Fruit fly (Drosophila melanogaster): ENCODE data around the gene CG14304.

Gene CG14304

dm6 chr3R:18621230-18621629 is at the start of gene CG14304:
Gene CG14304 (minus strand): TSS chr3R:18621327.
- TF ChIP-seq CG32006 (GFP tag; optimal IDR thresholded peaks at IDR 0.05) (no peak), ss (GFP tag; optimal IDR thresholded peaks at IDR 0.05) (peak in 1 of 2 experiments; percentile 30), CG11762 (GFP tag; optimal IDR thresholded peaks at IDR 0.05; ENCODE audit: insufficient read depth) (no peak), cyc (GFP tag; optimal IDR thresholded peaks at IDR 0.05) (no peak), Sox102F (GFP tag; optimal IDR thresholded peaks at IDR 0.05) (no peak), fd85E (GFP tag; optimal IDR thresholded peaks at IDR 0.05) (no peak), eg (GFP tag; IDR thresholded peaks at IDR 0.05) (peak; percentile 44; the same call in 1 of the 3 replicates)

dm6 chr3R:18670441-18671111 is 49.4 kb upstream of the CG14304 start:
- no peak for TF ChIP-seq spab (GFP tag; optimal IDR thresholded peaks at IDR 0.05)
- TF ChIP-seq net (GFP tag; optimal IDR thresholded peaks at IDR 0.05) = peak; percentile 0
- peak; percentile 51 for TF ChIP-seq achi (GFP tag; optimal IDR thresholded peaks at IDR 0.05)
- no peak for TF ChIP-seq Met (GFP tag; optimal IDR thresholded peaks at IDR 0.05)
- TF ChIP-seq Eip75B (GFP tag; optimal IDR thresholded peaks at IDR 0.05) = peak; percentile 74
- peak; percentile 30 for TF ChIP-seq acj6 (GFP tag; optimal IDR thresholded peaks at IDR 0.05)
- peak; percentile 54 for TF ChIP-seq CG6792 (GFP tag; optimal IDR thresholded peaks at IDR 0.05)
- TF ChIP-seq CG8319 (GFP tag; optimal IDR thresholded peaks at IDR 0.05) = peak; percentile 45
- TF ChIP-seq OdsH (GFP tag; optimal IDR thresholded peaks at IDR 0.05) = peak; percentile 46
- peak; percentile 32 for TF ChIP-seq CG3032 (tag; optimal IDR thresholded peaks at IDR 0.05)
- peak; percentile 70 for TF ChIP-seq vri (GFP tag; optimal IDR thresholded peaks at IDR 0.05)
- TF ChIP-seq salr (GFP tag; optimal IDR thresholded peaks at IDR 0.05) = peak in 1 of 2 experiments; percentile 54
- no peak for TF ChIP-seq CG11762 (GFP tag; optimal IDR thresholded peaks at IDR 0.05; ENCODE audit: insufficient read depth)
- no peak for TF ChIP-seq CG6808 (GFP tag; optimal IDR thresholded peaks at IDR 0.05)
- TF ChIP-seq Blimp-1 (GFP tag; optimal IDR thresholded peaks at IDR 0.05) = peak; percentile 26
- peak; percentile 38 for TF ChIP-seq Ets21C (GFP tag; optimal IDR thresholded peaks at IDR 0.05)
- peak; percentile 62 for TF ChIP-seq CG8119 (GFP tag; IDR thresholded peaks at IDR 0.05)
- TF ChIP-seq CG15336 (GFP tag; IDR thresholded peaks at IDR 0.05) = peak; percentile 68
- TF ChIP-seq CG10669 (GFP tag; optimal IDR thresholded peaks at IDR 0.05) = no peak
- no peak for TF ChIP-seq CG8632 (GFP tag; optimal IDR thresholded peaks at IDR 0.05)
- TF ChIP-seq ss (GFP tag; optimal IDR thresholded peaks at IDR 0.05) = no peak
- TF ChIP-seq Sox15 (GFP tag; optimal IDR thresholded peaks at IDR 0.05) = no peak
- TF ChIP-seq CG16779 (tag; optimal IDR thresholded peaks at IDR 0.05) = no peak
- peak; percentile 51 for TF ChIP-seq Gug (GFP tag; IDR thresholded peaks at IDR 0.05)
- TF ChIP-seq fd59A (GFP tag; optimal IDR thresholded peaks at IDR 0.05) = peak; percentile 1
- no peak for TF ChIP-seq CG34406 (GFP tag; optimal IDR thresholded peaks at IDR 0.05)
- peak; percentile 44 for TF ChIP-seq Hr39 (GFP tag; optimal IDR thresholded peaks at IDR 0.05)
- no peak for TF ChIP-seq Lpt (GFP tag; optimal IDR thresholded peaks at IDR 0.05)
- peak; percentile 25 for TF ChIP-seq fkh (GFP tag; optimal IDR thresholded peaks at IDR 0.05)
- peak; percentile 37 for TF ChIP-seq Sox14 (GFP tag; optimal IDR thresholded peaks at IDR 0.05)
- peak; percentile 35 for TF ChIP-seq CG31627 (GFP tag; optimal IDR thresholded peaks at IDR 0.05)
- TF ChIP-seq CG7368 (GFP tag; optimal IDR thresholded peaks at IDR 0.05) = no peak
- TF ChIP-seq Hr38 (GFP tag; optimal IDR thresholded peaks at IDR 0.05) = no peak
- TF ChIP-seq Smox (GFP tag; optimal IDR thresholded peaks at IDR 0.05) = no peak
- peak; percentile 40 for TF ChIP-seq dac (GFP tag; optimal IDR thresholded peaks at IDR 0.05)
- no peak for TF ChIP-seq CG9139 (GFP tag; optimal IDR thresholded peaks at IDR 0.05)
- TF ChIP-seq pdm3 (GFP tag; optimal IDR thresholded peaks at IDR 0.05) = no peak
- TF ChIP-seq fd85E (GFP tag; optimal IDR thresholded peaks at IDR 0.05) = no peak
- TF ChIP-seq CG6276 (GFP tag; optimal IDR thresholded peaks at IDR 0.05) = no peak
- peak; percentile 44 for TF ChIP-seq cyc (GFP tag; optimal IDR thresholded peaks at IDR 0.05)
- peak; percentile 75 for TF ChIP-seq lz (GFP tag; optimal IDR thresholded peaks at IDR 0.05)
- peak; percentile 90 for TF ChIP-seq svp (GFP tag)
- TF ChIP-seq Ets96B (tag; optimal IDR thresholded peaks at IDR 0.05) = no peak
- TF ChIP-seq Eip78C (GFP tag) = peak; percentile 95
- TF ChIP-seq esn (GFP tag; optimal IDR thresholded peaks at IDR 0.05) = peak; percentile 73
- peak; percentile 58; the same call in 1 of the 3 replicates for TF ChIP-seq CG6163 (GFP tag; IDR thresholded peaks at IDR 0.05)
